Worm (Caenorhabditis elegans) whole organism, L3 larva: ENCODE data around the gene F01D5.7.

Source experiments
- R02D3.7 ChIP-seq: fragments of 150-350 bp; optimal IDR thresholded peaks from 2 replicates; lab custom pipeline; 2014; ENCODE audit warnings: missing biosample characterization, missing genetic modification characterization
- ZK546.5 ChIP-seq: sonication (generic microtip); optimal IDR thresholded peaks from 2 replicates; lab custom pipeline; 2017; ENCODE audit warnings: missing biosample characterization, missing genetic modification characterization
- aly-2 ChIP-seq: fragments of 150-350 bp; optimal IDR thresholded peaks from 2 replicates; lab custom pipeline; 2014; ENCODE audit warnings: missing biosample characterization, missing genetic modification characterization
- ama-1 ChIP-seq: fragments of 150-350 bp; optimal IDR thresholded peaks from 2 replicates; lab custom pipeline; 2018
- ceh-16 ChIP-seq: sonication (generic microtip); optimal IDR thresholded peaks from 2 replicates; lab custom pipeline; 2017; ENCODE audit warnings: missing biosample characterization, missing genetic modification characterization
- ceh-28 ChIP-seq: fragments of 150-350 bp; optimal IDR thresholded peaks from 2 replicates; lab custom pipeline; 2014; ENCODE audit warnings: missing biosample characterization, missing genetic modification reagents, missing genetic modification characterization
- ceh-82 ChIP-seq: fragments of 150-350 bp; optimal IDR thresholded peaks from 2 replicates; lab custom pipeline; 2014; ENCODE audit warnings: missing biosample characterization, missing genetic modification characterization
- ceh-9 ChIP-seq: sonication (generic microtip); optimal IDR thresholded peaks from 2 replicates; lab custom pipeline; 2018; ENCODE audit warnings: missing biosample characterization, missing genetic modification characterization
- daf-12 ChIP-seq: fragments of 150-350 bp; optimal IDR thresholded peaks from 2 replicates; lab custom pipeline; 2014; ENCODE audit warnings: missing biosample characterization, missing genetic modification reagents, missing genetic modification characterization
- egl-27 ChIP-seq: sonication (generic microtip); optimal IDR thresholded peaks from 4 replicates; lab custom pipeline; 2017; ENCODE audit warnings: missing biosample characterization, missing genetic modification reagents, missing genetic modification characterization
- egl-5 ChIP-seq: fragments of 150-350 bp; optimal IDR thresholded peaks from 2 replicates; lab custom pipeline; 2017; ENCODE audit warnings: missing biosample characterization, missing genetic modification reagents, missing genetic modification characterization, inconsistent platforms
- elt-1 ChIP-seq: fragments of 150-350 bp; optimal IDR thresholded peaks from 2 replicates; lab custom pipeline; 2014; ENCODE audit warnings: missing biosample characterization, missing genetic modification characterization
- elt-2 ChIP-seq: sonication (generic microtip); optimal IDR thresholded peaks from 2 replicates; lab custom pipeline; 2016; ENCODE audit warnings: missing genetic modification reagents, mild to moderate bottlenecking, missing genetic modification characterization, missing compliant biosample characterization
- eor-1 ChIP-seq, 2 experiments: fragments of 150-350 bp; optimal IDR thresholded peaks; 2 replicates each; lab custom pipeline; 2014 to 2018; ENCODE audit warnings: missing biosample characterization in 2 of 2, missing genetic modification characterization in 2 of 2
- fkh-10 ChIP-seq: sonication (generic microtip); optimal IDR thresholded peaks from 2 replicates; lab custom pipeline; 2017; ENCODE audit warnings: missing biosample characterization, missing genetic modification reagents, missing genetic modification characterization
- fkh-2 ChIP-seq: fragments of 150-350 bp; optimal IDR thresholded peaks from 2 replicates; lab custom pipeline; 2014; ENCODE audit warnings: missing biosample characterization, missing genetic modification reagents, missing genetic modification characterization
- fos-1 ChIP-seq: fragments of 150-350 bp; optimal IDR thresholded peaks from 2 replicates; lab custom pipeline; 2014; ENCODE audit warnings: missing biosample characterization, missing genetic modification characterization
- hmg-11 ChIP-seq: sonication (generic microtip); optimal IDR thresholded peaks from 2 replicates; lab custom pipeline; 2016; ENCODE audit warnings: missing genetic modification characterization, missing compliant biosample characterization
- jun-1 ChIP-seq: fragments of 150-350 bp; optimal IDR thresholded peaks from 2 replicates; lab custom pipeline; 2014; ENCODE audit warnings: missing biosample characterization, missing genetic modification reagents, missing genetic modification characterization
- lin-15B ChIP-seq: fragments of 150-350 bp; optimal IDR thresholded peaks from 2 replicates; lab custom pipeline; 2014; ENCODE audit warnings: missing biosample characterization, missing genetic modification characterization
- lin-39 ChIP-seq: fragments of 150-350 bp; optimal IDR thresholded peaks from 2 replicates; lab custom pipeline; 2018; ENCODE audit warnings: missing biosample characterization, missing genetic modification reagents, missing genetic modification characterization
- mml-1 ChIP-seq: fragments of 150-350 bp; sonication (generic microtip); optimal IDR thresholded peaks from 3 replicates; lab custom pipeline; 2014; ENCODE audit warnings: missing biosample characterization, missing genetic modification characterization
- nfya-1 ChIP-seq: sonication (generic microtip); optimal IDR thresholded peaks from 2 replicates; lab custom pipeline; 2017; ENCODE audit warnings: missing genetic modification characterization, mild to moderate bottlenecking, missing compliant biosample characterization, antibody characterized with exemption, moderate library complexity; ENCODE audit not compliant: insufficient read depth
- nhr-12 ChIP-seq: fragments of 150-350 bp; optimal IDR thresholded peaks from 2 replicates; lab custom pipeline; 2014; ENCODE audit warnings: missing biosample characterization, missing genetic modification characterization
- nhr-23 ChIP-seq: fragments of 150-350 bp; optimal IDR thresholded peaks from 2 replicates; lab custom pipeline; 2014; ENCODE audit warnings: missing biosample characterization, missing genetic modification reagents, missing genetic modification characterization
- nhr-237 ChIP-seq: fragments of 150-350 bp; optimal IDR thresholded peaks from 2 replicates; lab custom pipeline; 2014; ENCODE audit warnings: missing biosample characterization, missing genetic modification characterization
- nhr-25 ChIP-seq: sonication (generic microtip); optimal IDR thresholded peaks from 2 replicates; lab custom pipeline; 2017; ENCODE audit warnings: missing biosample characterization, missing genetic modification characterization
- nhr-28 ChIP-seq: fragments of 150-350 bp; optimal IDR thresholded peaks from 2 replicates; lab custom pipeline; 2014; ENCODE audit warnings: missing biosample characterization, missing genetic modification characterization
- nhr-43 ChIP-seq: sonication (generic microtip); optimal IDR thresholded peaks from 2 replicates; lab custom pipeline; 2016; ENCODE audit warnings: mild to moderate bottlenecking, missing genetic modification characterization, missing compliant biosample characterization; ENCODE audit not compliant: poor library complexity, severe bottlenecking
- nhr-67 ChIP-seq: fragments of 150-350 bp; optimal IDR thresholded peaks from 2 replicates; lab custom pipeline; 2014; ENCODE audit warnings: missing biosample characterization, missing genetic modification characterization
- nhr-77 ChIP-seq: fragments of 150-350 bp; optimal IDR thresholded peaks from 2 replicates; lab custom pipeline; 2014; ENCODE audit warnings: missing biosample characterization, missing genetic modification characterization
- pha-4 ChIP-seq: fragments of 150-350 bp; optimal IDR thresholded peaks from 2 replicates; lab custom pipeline; 2014; ENCODE audit warnings: missing biosample characterization, missing genetic modification reagents, missing genetic modification characterization
- pqm-1 ChIP-seq: fragments of 150-350 bp; optimal IDR thresholded peaks from 2 replicates; lab custom pipeline; 2017; ENCODE audit warnings: missing biosample characterization, missing genetic modification characterization, inconsistent platforms
- sea-2 ChIP-seq: fragments of 150-350 bp; sonication (generic microtip); optimal IDR thresholded peaks from 4 replicates; lab custom pipeline; 2014; ENCODE audit warnings: missing biosample characterization, missing genetic modification reagents, missing genetic modification characterization
- skn-1 ChIP-seq: fragments of 150-350 bp; optimal IDR thresholded peaks from 2 replicates; lab custom pipeline; 2014; ENCODE audit warnings: missing biosample characterization, missing genetic modification characterization
- snpc-4 ChIP-seq: fragments of 150-350 bp; optimal IDR thresholded peaks from 2 replicates; lab custom pipeline; 2014; ENCODE audit warnings: missing biosample characterization, missing genetic modification characterization
- tbx-2 ChIP-seq: sonication (generic microtip); optimal IDR thresholded peaks from 2 replicates; lab custom pipeline; 2016; ENCODE audit warnings: mild to moderate bottlenecking, missing genetic modification characterization, missing compliant biosample characterization
- zag-1 ChIP-seq: fragments of 150-350 bp; optimal IDR thresholded peaks from 2 replicates; lab custom pipeline; 2014; ENCODE audit warnings: missing biosample characterization, missing genetic modification characterization
- ztf-4 ChIP-seq: fragments of 150-350 bp; optimal IDR thresholded peaks from 2 replicates; lab custom pipeline; 2014; ENCODE audit warnings: missing biosample characterization, missing genetic modification characterization

The F01D5.7 gene

ce11 chrII:13968979-13969378, 39.5 kb upstream of the F01D5.7 start, which contains the start of gene sre-43:
Gene sre-43, minus strand, starts transcription at chrII:13969079.
- TF ChIP-seq nhr-12 (tag; lab: Kevin White, UChicago), result no peak
- TF ChIP-seq ceh-28 (tag; lab: Kevin White, UChicago), result no peak
- no peak for TF ChIP-seq nhr-28 (tag; lab: Kevin White, UChicago)
- no peak for TF ChIP-seq nhr-67 (tag; lab: Kevin White, UChicago)
- TF ChIP-seq hmg-11 (tag; lab: Kevin White, UChicago), result no peak
- no peak for TF ChIP-seq fkh-2
- TF ChIP-seq nhr-77 (tag; lab: Kevin White, UChicago), result no peak
- no peak for TF ChIP-seq egl-5 (tag; lab: Kevin White, UChicago)
- TF ChIP-seq nfya-1 (tag; lab: Kevin White, UChicago), result no peak
- no peak for TF ChIP-seq fos-1 (tag; lab: Kevin White, UChicago)
- no peak for TF ChIP-seq ZK546.5 (tag; lab: Kevin White, UChicago)

ce11 chrII:13972199-13972598, 36.3 kb upstream of the F01D5.7 start:
- TF ChIP-seq ama-1 (lab: Kevin White, UChicago) (no peak), R02D3.7 (tag; lab: Kevin White, UChicago) (no peak), eor-1 (tag; optimal IDR thresholded peaks at IDR 0.05; lab: Kevin White, UChicago) (no peak), egl-27 (tag; lab: Kevin White, UChicago) (no peak), sea-2 (no peak), fos-1 (tag; lab: Kevin White, UChicago) (no peak), fkh-10 (GFP tag; lab: Kevin White, UChicago) (no peak), ztf-4 (tag; lab: Kevin White, UChicago) (no peak), lin-39 (tag; lab: Kevin White, UChicago) (no peak), snpc-4 (tag; lab: Kevin White, UChicago) (no peak), ceh-16 (tag; lab: Kevin White, UChicago) (no peak), tbx-2 (tag; lab: Kevin White, UChicago) (no peak), skn-1 (tag; lab: Kevin White, UChicago) (no peak), hmg-11 (tag; lab: Kevin White, UChicago) (no peak), ZK546.5 (tag; lab: Kevin White, UChicago) (no peak), pha-4 (tag; lab: Kevin White, UChicago) (no peak), aly-2 (tag; lab: Kevin White, UChicago) (no peak)

DNA sequence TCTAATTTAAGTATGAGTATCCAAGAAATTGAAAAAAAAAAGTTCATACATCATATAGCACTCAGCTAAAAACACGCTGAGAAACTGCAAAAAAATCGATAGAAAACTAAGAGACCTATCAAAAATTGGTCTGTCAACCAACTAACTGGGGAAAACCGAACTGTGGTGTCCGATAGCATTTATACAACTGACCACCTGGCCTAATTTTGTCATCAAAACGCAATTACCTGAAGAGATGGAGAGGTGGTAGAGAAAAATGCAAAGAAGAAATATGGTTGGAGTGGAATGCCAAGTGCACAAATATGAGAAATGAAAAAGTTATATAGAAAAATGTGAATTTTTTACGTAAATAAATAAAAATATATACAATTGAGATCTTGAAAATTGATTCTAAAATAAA, 34.9 kb upstream of the F01D5.7 start, which contains the start of gene Y39G8B.1:
Gene Y39G8B.1, minus strand, starts transcription at position 299 of the 400 bp plus-strand sequence.
- TF ChIP-seq lin-39 (tag; lab: Kevin White, UChicago) (no peak), ceh-82 (tag; lab: Kevin White, UChicago) (no peak), fos-1 (tag; lab: Kevin White, UChicago) (no peak), pqm-1 (tag; lab: Kevin White, UChicago) (peak; percentile 24), nhr-23 (tag; lab: Kevin White, UChicago) (peak; percentile 43), ceh-28 (tag; lab: Kevin White, UChicago) (peak; percentile 7), zag-1 (tag; lab: Kevin White, UChicago) (no peak), nfya-1 (tag; lab: Kevin White, UChicago) (no peak), mml-1 (no peak), daf-12 (no peak), pha-4 (tag; lab: Kevin White, UChicago) (peak; percentile 5), elt-2 (tag; lab: Kevin White, UChicago) (peak; percentile 52), skn-1 (tag; lab: Kevin White, UChicago) (peak; percentile 3), nhr-28 (tag; lab: Kevin White, UChicago) (no peak)

DNA sequence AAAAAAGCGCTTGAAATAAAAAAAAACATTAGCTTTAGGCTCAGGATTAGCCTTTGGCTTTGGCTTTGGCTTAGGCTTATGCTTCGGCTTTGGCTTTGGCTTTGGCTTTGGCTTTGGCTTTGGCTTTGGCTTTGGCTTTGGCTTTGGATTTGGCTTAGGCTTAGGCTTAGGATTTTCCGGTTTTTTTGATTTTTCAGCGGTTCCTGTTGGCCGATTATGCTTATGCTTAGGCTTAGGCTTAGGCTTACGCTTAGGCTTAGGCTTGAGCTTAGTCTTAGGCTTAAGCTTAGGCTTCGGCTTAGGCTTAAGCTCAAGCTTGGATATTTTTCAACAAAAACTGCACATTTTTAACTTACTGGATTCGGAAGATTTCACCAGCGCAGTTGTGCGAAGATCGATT, 34.3 kb upstream of the F01D5.7 start:
- TF ChIP-seq zag-1 (tag; lab: Kevin White, UChicago) (no peak), elt-1 (tag; lab: Kevin White, UChicago) (no peak)

DNA sequence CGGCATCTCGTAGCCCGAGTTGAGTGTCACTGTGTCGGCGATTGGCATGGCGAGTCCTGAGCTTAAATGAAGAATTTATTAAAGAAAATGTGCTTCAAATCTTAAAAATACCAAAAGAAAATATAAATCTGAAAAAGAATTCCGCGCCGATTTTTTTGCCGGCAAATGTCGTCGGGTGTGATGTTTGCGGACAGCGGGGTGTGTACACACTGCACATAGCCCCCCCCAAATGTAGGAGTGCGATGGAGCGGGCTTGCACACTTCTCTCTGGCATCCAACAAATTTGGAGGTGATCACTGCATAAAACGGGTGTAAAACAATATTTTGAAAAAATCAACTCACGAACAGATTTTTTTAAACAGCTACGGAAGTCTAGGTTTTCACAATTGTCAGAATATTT, 32.3 kb upstream of the F01D5.7 start, which contains the start of gene Y39G8B.2:
Gene Y39G8B.2, minus strand, starts transcription at position 61 of the 400 bp plus-strand sequence.
- TF ChIP-seq ztf-4 (tag; lab: Kevin White, UChicago) (no peak), tbx-2 (tag; lab: Kevin White, UChicago) (no peak), pqm-1 (tag; lab: Kevin White, UChicago) (peak; percentile 60), hmg-11 (tag; lab: Kevin White, UChicago) (peak; percentile 81), elt-2 (tag; lab: Kevin White, UChicago) (peak; percentile 57), lin-15B (tag; lab: Kevin White, UChicago) (peak; percentile 98), zag-1 (tag; lab: Kevin White, UChicago) (peak; percentile 15), jun-1 (tag; lab: Kevin White, UChicago) (peak; percentile 56), ceh-16 (tag; lab: Kevin White, UChicago) (no peak), skn-1 (tag; lab: Kevin White, UChicago) (peak; percentile 11), ZK546.5 (tag; lab: Kevin White, UChicago) (no peak), nhr-237 (no peak), fos-1 (tag; lab: Kevin White, UChicago) (peak; percentile 16), R02D3.7 (tag; lab: Kevin White, UChicago) (peak; percentile 55), snpc-4 (tag; lab: Kevin White, UChicago) (peak; percentile 92), nhr-23 (tag; lab: Kevin White, UChicago) (peak; percentile 86), pha-4 (tag; lab: Kevin White, UChicago) (peak; percentile 97), nfya-1 (tag; lab: Kevin White, UChicago) (peak; percentile 88), nhr-25 (tag; lab: Kevin White, UChicago) (peak; percentile 84), ceh-28 (tag; lab: Kevin White, UChicago) (peak; percentile 7), nhr-43 (tag; lab: Kevin White, UChicago) (peak; percentile 80), nhr-12 (tag; lab: Kevin White, UChicago) (no peak), egl-27 (tag; lab: Kevin White, UChicago) (no peak), sea-2 (no peak), fkh-2 (no peak), ceh-9 (tag; lab: Kevin White, UChicago) (no peak), aly-2 (tag; lab: Kevin White, UChicago) (no peak), ama-1 (lab: Kevin White, UChicago) (peak; percentile 49), nhr-28 (tag; lab: Kevin White, UChicago) (no peak), egl-5 (tag; lab: Kevin White, UChicago) (peak; percentile 66)
